Worm (Caenorhabditis elegans): Measurements from ENCODE around the gene F29A7.8.

DNA sequence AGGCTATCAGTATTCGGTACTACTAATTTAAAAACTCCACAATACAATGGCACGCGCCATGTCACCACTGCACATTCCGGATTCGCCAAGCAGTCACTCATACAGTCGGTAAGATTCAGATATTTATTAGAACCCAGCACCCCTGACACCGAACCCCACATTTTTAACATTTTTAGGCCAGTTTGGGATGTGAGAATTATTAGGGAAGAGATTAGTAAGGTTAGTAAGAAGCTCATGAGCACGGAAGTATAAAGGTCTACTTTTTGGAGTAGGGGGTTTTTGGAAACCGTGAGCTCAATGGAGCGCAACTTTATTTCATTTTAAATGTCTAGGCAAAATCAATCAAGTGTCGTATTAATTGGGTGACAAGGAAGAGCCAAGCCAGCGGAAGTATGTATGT is at the start of gene F29A7.8:
- no peak for TF ChIP-seq dpl-1 (GFP tag; optimal IDR thresholded peaks at IDR 0.05)
- no peak for TF ChIP-seq snpc-1.2 (GFP tag; IDR thresholded peaks at IDR 0.05)
- TF ChIP-seq nhr-237 (tag; optimal IDR thresholded peaks at IDR 0.05) = no peak
- TF ChIP-seq mdl-1 (tag; optimal IDR thresholded peaks at IDR 0.05) = no peak
- TF ChIP-seq aly-2 (tag; optimal IDR thresholded peaks at IDR 0.05) = no peak
- TF ChIP-seq Y5F2A.4 (GFP tag; optimal IDR thresholded peaks at IDR 0.05) = no peak
- no peak for TF ChIP-seq unc-62 (GFP tag; optimal IDR thresholded peaks at IDR 0.05 in 1 of 2)
- TF ChIP-seq unc-62 (tag; optimal IDR thresholded peaks at IDR 0.05) = no peak
- no peak for TF ChIP-seq nhr-11 (tag; optimal IDR thresholded peaks at IDR 0.05)
- TF ChIP-seq dve-1 (tag; optimal IDR thresholded peaks at IDR 0.05; ENCODE audit: insufficient read depth) = no peak
- TF ChIP-seq Y105C5A.15 (GFP tag; IDR thresholded peaks at IDR 0.05) = no peak
- TF ChIP-seq nhr-25 (tag; optimal IDR thresholded peaks at IDR 0.05; ENCODE audit: borderline replicate concordance, insufficient read depth) = no peak
- no peak for TF ChIP-seq pqm-1 (tag; optimal IDR thresholded peaks at IDR 0.05)
